Fruit fly (Drosophila melanogaster): ENCODE measurements around the gene Gr23a.

The Gr23a gene

dm6 chr2L:2721317-2721716 is 51.7 kb downstream of the Gr23a start:
- no peak for TF ChIP-seq CG17801 (GFP tag; optimal IDR thresholded peaks at IDR 0.05; ENCODE audit: partially characterized antibody)

Data from ovary, adult (tissue).